Worm (Caenorhabditis elegans) whole organism, L4/young adult: ENCODE data around the gene C01G6.3.

Experiments used
- W03F9.2 ChIP-seq: fragments of 150-350 bp; optimal IDR thresholded peaks from 2 replicates; lab custom pipeline; 2014; ENCODE audit warnings: missing biosample characterization, missing genetic modification characterization
- him-1 ChIP-seq: sonication (generic microtip); optimal IDR thresholded peaks from 2 replicates; lab custom pipeline; 2016; ENCODE audit warnings: missing genotype, missing genetic modification reagents, missing genetic modification characterization, missing compliant biosample characterization

DNA sequence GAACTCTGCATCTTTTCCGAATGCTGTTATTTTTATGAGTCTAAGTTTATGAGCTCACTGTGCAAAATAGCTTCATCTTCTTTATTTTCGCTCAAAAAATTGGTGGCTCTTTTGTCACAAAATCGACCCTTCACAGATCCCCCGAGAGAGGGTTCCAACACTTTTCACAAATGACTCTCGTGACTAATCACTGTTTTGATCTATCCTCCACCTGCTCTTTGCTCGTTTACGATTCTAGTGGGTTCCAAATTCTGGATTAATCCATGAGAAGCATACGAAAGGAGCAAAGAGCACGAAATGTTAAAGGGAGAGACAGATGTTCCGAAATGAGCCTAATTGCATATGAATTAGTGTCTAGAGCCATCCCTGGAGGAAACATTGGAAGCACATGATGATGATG, 8.3 kb upstream of the C01G6.3 start:
- TF ChIP-seq him-1 (tag; lab: Kevin White, UChicago): no peak
- TF ChIP-seq W03F9.2 (tag; lab: Kevin White, UChicago): no peak
